Worm (Caenorhabditis elegans) whole organism, L2 larva: ENCODE data around the gene C33F10.14.
A peak's percentile ranks its signal among the peaks of the same experiment; 100 is the strongest.
"Not testable (repeated sequence)": the region's sequence is repeated elsewhere in the genome, so short reads cannot be mapped to it uniquely, and the experiment has no call there.

ENCODE experiments used
- C34F6.9 ChIP-seq: fragments of 150-350 bp; optimal IDR thresholded peaks from 2 replicates; lab custom pipeline; 2014; ENCODE audit warnings: missing biosample characterization, missing genetic modification characterization
- R02D3.7 ChIP-seq: fragments of 150-350 bp; optimal IDR thresholded peaks from 2 replicates; lab custom pipeline; 2014; ENCODE audit warnings: missing biosample characterization, missing genetic modification characterization
- Y55F3AM.14 ChIP-seq: fragments of 200-800 bp; sonication (Bioruptor generic); optimal IDR thresholded peaks from 2 replicates; lab custom pipeline; 2018; ENCODE audit warnings: mild to moderate bottlenecking, missing genetic modification characterization, missing compliant biosample characterization
- ZK546.5 ChIP-seq: sonication (generic microtip); optimal IDR thresholded peaks from 2 replicates; lab custom pipeline; 2017; ENCODE audit warnings: missing biosample characterization, missing genetic modification characterization
- alr-1 ChIP-seq: fragments of 150-350 bp; optimal IDR thresholded peaks from 2 replicates; lab custom pipeline; 2014; ENCODE audit warnings: missing biosample characterization, missing genetic modification characterization
- aly-2 ChIP-seq: fragments of 150-350 bp; optimal IDR thresholded peaks from 2 replicates; lab custom pipeline; 2014; ENCODE audit warnings: missing biosample characterization, missing genetic modification characterization
- blmp-1 ChIP-seq: sonication (generic microtip); optimal IDR thresholded peaks from 2 replicates; lab custom pipeline; 2017; ENCODE audit warnings: missing genetic modification characterization, mild to moderate bottlenecking, missing compliant biosample characterization, antibody characterized with exemption, moderate library complexity; ENCODE audit not compliant: insufficient read depth
- ceh-82 ChIP-seq: fragments of 150-350 bp; optimal IDR thresholded peaks from 2 replicates; lab custom pipeline; 2014; ENCODE audit warnings: missing biosample characterization, missing genetic modification characterization
- dmd-4 ChIP-seq: sonication (generic microtip); optimal IDR thresholded peaks from 2 replicates; lab custom pipeline; 2017; ENCODE audit warnings: missing biosample characterization, missing genetic modification characterization
- elt-1 ChIP-seq: fragments of 150-350 bp; optimal IDR thresholded peaks from 2 replicates; lab custom pipeline; 2014; ENCODE audit warnings: missing biosample characterization, missing genetic modification characterization
- fos-1 ChIP-seq: fragments of 150-350 bp; optimal IDR thresholded peaks from 2 replicates; lab custom pipeline; 2014; ENCODE audit warnings: missing biosample characterization, missing genetic modification characterization
- lin-13 ChIP-seq: fragments of 150-350 bp; optimal IDR thresholded peaks from 2 replicates; lab custom pipeline; 2014; ENCODE audit warnings: missing biosample characterization, missing genetic modification reagents, missing genetic modification characterization
- lin-39 ChIP-seq: fragments of 150-350 bp; optimal IDR thresholded peaks from 2 replicates; lab custom pipeline; 2014; ENCODE audit warnings: missing biosample characterization, missing genetic modification reagents, missing genetic modification characterization
- mab-5 ChIP-seq: fragments of 150-350 bp; optimal IDR thresholded peaks from 2 replicates; lab custom pipeline; 2014; ENCODE audit warnings: missing biosample characterization, missing genetic modification characterization
- mbf-1 ChIP-seq: sonication (generic microtip); optimal IDR thresholded peaks from 2 replicates; lab custom pipeline; 2017; ENCODE audit warnings: missing biosample characterization, missing genetic modification characterization
- mdl-1 ChIP-seq, 2 experiments: fragments of 150-350 bp in 1 of 2; sonication (generic microtip) in 1 of 2; optimal IDR thresholded peaks; 2 replicates each; lab custom pipeline; 2017; ENCODE audit warnings: missing biosample characterization in 2 of 2, missing genetic modification characterization in 2 of 2
- nhr-11 ChIP-seq: fragments of 150-350 bp; optimal IDR thresholded peaks from 2 replicates; lab custom pipeline; 2014; ENCODE audit warnings: missing biosample characterization, missing genetic modification characterization
- nhr-12 ChIP-seq: fragments of 150-350 bp; optimal IDR thresholded peaks from 2 replicates; lab custom pipeline; 2014; ENCODE audit warnings: missing biosample characterization, missing genetic modification characterization
- nhr-21 ChIP-seq: fragments of 150-350 bp; optimal IDR thresholded peaks from 2 replicates; lab custom pipeline; 2014; ENCODE audit warnings: missing biosample characterization, missing genetic modification characterization
- nhr-23 ChIP-seq: fragments of 150-350 bp; optimal IDR thresholded peaks from 2 replicates; lab custom pipeline; 2014; ENCODE audit warnings: missing biosample characterization, missing genetic modification reagents, missing genetic modification characterization
- nhr-237 ChIP-seq: fragments of 150-350 bp; optimal IDR thresholded peaks from 2 replicates; lab custom pipeline; 2014; ENCODE audit warnings: missing biosample characterization, missing genetic modification characterization
- nhr-25 ChIP-seq: fragments of 150-350 bp; sonication (generic microtip); optimal IDR thresholded peaks from 3 replicates; lab custom pipeline; 2014; ENCODE audit warnings: missing biosample characterization, missing genetic modification characterization
- nhr-6 ChIP-seq: fragments of 150-350 bp; optimal IDR thresholded peaks from 2 replicates; lab custom pipeline; 2014; ENCODE audit warnings: missing biosample characterization, missing genetic modification characterization
- nhr-77 ChIP-seq: fragments of 150-350 bp; optimal IDR thresholded peaks from 2 replicates; lab custom pipeline; 2014; ENCODE audit warnings: missing biosample characterization, missing genetic modification characterization
- sma-9 ChIP-seq, 2 experiments: fragments of 150-350 bp in 1 of 2; sonication (generic microtip) in 1 of 2; optimal IDR thresholded peaks; 2 replicates each; lab custom pipeline; 2014 to 2016; ENCODE audit warnings: missing genetic modification characterization in 2 of 2, mild to moderate bottlenecking in 1 of 2, missing biosample characterization in 1 of 2, missing compliant biosample characterization in 1 of 2, missing genetic modification reagents in 1 of 2, moderate library complexity in 1 of 2
- snpc-4 ChIP-seq: fragments of 150-350 bp; optimal IDR thresholded peaks from 2 replicates; lab custom pipeline; 2014; ENCODE audit warnings: missing biosample characterization, missing genetic modification characterization
- unc-55 ChIP-seq: fragments of 150-350 bp; sonication (generic microtip); optimal IDR thresholded peaks from 3 replicates; lab custom pipeline; 2014; ENCODE audit warnings: missing biosample characterization, missing genetic modification reagents, missing genetic modification characterization
- unc-62 ChIP-seq: fragments of 150-350 bp; optimal IDR thresholded peaks from 2 replicates; lab custom pipeline; 2014; ENCODE audit warnings: missing biosample characterization, missing genetic modification reagents, missing genetic modification characterization
- ztf-1 ChIP-seq: fragments of 200-800 bp; sonication (Bioruptor generic); conservative IDR thresholded peaks from 2 replicates; pipeline ENCODE4 v1.3.6; 2022; ENCODE audit warnings: missing genetic modification characterization, missing compliant biosample characterization

C33F10.14 gene

DNA sequence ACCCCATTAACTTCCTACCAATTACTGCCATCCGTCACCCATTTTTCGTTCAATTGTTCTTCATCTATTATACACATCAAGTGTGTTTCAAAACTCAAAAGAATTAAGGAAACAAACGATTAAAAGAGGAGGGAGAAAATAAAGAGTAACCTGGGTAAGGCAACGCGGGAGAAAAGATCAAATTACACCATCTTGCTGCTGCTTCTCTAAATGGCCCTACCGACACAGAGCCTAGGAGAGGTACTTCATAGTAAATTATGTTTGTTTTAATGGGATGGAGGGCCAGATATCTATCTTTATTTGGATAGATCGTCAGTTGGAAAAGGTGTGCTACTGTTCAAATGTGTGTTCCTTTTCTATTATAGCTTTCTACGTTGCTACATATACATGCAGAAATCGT lies 18.2 kb downstream of the C33F10.14 start:
- TF ChIP-seq ztf-1 (GFP tag; lab: Robert Waterston, UW) (no peak), aly-2 (tag; lab: Kevin White, UChicago) (no peak), lin-39 (tag; lab: Kevin White, UChicago) (no peak), sma-9 (GFP tag; optimal IDR thresholded peaks at IDR 0.05; lab: Kevin White, UChicago) (no peak), sma-9 (tag; optimal IDR thresholded peaks at IDR 0.05; lab: Kevin White, UChicago) (no peak), nhr-23 (tag; lab: Kevin White, UChicago) (no peak), nhr-6 (tag; lab: Kevin White, UChicago) (no peak)

DNA sequence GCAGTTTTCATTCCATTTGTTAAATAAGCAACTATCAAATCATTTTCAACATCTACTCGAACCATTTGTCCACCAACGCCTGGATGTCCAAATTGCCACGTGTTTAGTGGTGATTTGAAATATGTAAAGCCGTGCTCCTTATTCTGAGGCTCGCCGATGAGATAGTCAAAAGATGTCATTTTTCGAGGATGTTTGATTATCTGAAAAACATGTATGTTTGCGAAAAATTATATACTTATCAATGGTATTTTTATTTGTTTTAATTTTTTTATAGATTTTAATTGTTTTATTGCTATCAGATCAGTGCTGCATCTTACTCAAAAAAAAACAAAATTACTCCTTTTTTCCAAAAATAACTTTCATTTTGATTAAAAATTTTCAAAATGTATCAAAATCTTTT lies 21.6 kb downstream of the C33F10.14 start:
- TF ChIP-seq C34F6.9 (tag; lab: Kevin White, UChicago) (no peak), nhr-23 (tag; lab: Kevin White, UChicago) (no peak), nhr-21 (tag; lab: Kevin White, UChicago) (no peak), nhr-237 (tag; lab: Kevin White, UChicago) (no peak), ZK546.5 (no peak), nhr-77 (tag; lab: Kevin White, UChicago) (no peak), mbf-1 (no peak), mdl-1 (tag; optimal IDR thresholded peaks at IDR 0.05; lab: Kevin White, UChicago) (no peak), snpc-4 (no peak), sma-9 (GFP tag; optimal IDR thresholded peaks at IDR 0.05; lab: Kevin White, UChicago) (no peak), sma-9 (tag; optimal IDR thresholded peaks at IDR 0.05; lab: Kevin White, UChicago) (no peak), lin-13 (no peak), Y55F3AM.14 (GFP tag; lab: Kevin White, UChicago) (no peak)

DNA sequence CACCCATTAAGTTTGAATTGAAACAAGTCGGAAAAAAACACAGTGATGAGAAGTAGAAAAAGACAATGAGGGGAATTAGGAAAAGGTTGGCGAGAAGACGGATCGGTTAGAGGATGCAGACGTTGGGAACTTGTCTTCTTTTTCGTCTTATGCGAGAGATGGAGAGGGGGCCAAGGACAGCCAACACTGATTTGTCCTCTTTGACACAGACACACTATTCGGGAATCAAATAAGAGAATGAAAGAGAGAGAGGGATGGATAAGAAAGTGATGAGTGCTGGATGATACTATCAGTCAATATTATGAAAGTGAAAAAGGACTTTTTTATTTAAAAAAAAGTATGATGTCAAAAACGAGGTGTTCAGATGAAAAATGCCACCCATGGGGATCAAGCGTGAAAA lies 24.6 kb downstream of the C33F10.14 start, which contains the start of gene lact-5:
lact-5 (minus strand) TSS at position 1 of the 400 bp plus-strand sequence.
- TF ChIP-seq blmp-1 (tag; lab: Kevin White, UChicago) (peak; percentile 94), fos-1 (tag; lab: Kevin White, UChicago) (peak; percentile 37), R02D3.7 (tag; lab: Kevin White, UChicago) (no peak), sma-9 (GFP tag; optimal IDR thresholded peaks at IDR 0.05; lab: Kevin White, UChicago) (peak; percentile 18), sma-9 (tag; optimal IDR thresholded peaks at IDR 0.05; lab: Kevin White, UChicago) (no peak), Y55F3AM.14 (GFP tag; lab: Kevin White, UChicago) (no peak), ceh-82 (no peak), elt-1 (tag; lab: Kevin White, UChicago) (no peak), nhr-21 (tag; lab: Kevin White, UChicago) (peak; percentile 43), dmd-4 (no peak), nhr-25 (peak; percentile 28), nhr-77 (tag; lab: Kevin White, UChicago) (no peak), alr-1 (no peak)
- TF ChIP-seq, all 48 proteins: peak for 5

DNA sequence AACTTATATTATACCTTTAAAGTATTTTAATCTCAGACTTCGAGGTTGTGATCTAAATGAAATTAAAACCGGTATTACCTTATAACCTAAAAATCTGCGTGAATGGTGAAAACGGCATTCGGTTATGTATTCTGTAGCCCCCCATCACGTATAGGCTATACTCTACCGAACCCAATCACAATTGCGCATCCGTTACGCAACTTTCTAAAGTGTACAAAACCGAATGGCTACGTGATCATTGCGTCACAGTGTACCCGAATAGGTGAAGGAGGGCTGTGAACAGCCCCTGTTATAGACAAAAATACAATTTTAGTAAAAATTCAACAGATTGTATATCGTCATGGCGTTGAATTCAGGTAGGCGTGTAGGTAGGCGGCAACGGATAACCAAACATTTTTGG lies 25.4 kb downstream of the C33F10.14 start:
- TF ChIP-seq elt-1 (tag; lab: Kevin White, UChicago) (no peak), mbf-1 (no peak), mab-5 (tag; lab: Kevin White, UChicago) (no peak), nhr-6 (tag; lab: Kevin White, UChicago) (no peak), alr-1 (no peak), unc-55 (GFP tag; lab: Kevin White, UChicago) (no peak), nhr-12 (tag; lab: Kevin White, UChicago) (no peak), ceh-82 (no peak), dmd-4 (no peak), aly-2 (tag; lab: Kevin White, UChicago) (no peak), ZK546.5 (no peak), unc-62 (no peak), nhr-11 (no peak)

DNA sequence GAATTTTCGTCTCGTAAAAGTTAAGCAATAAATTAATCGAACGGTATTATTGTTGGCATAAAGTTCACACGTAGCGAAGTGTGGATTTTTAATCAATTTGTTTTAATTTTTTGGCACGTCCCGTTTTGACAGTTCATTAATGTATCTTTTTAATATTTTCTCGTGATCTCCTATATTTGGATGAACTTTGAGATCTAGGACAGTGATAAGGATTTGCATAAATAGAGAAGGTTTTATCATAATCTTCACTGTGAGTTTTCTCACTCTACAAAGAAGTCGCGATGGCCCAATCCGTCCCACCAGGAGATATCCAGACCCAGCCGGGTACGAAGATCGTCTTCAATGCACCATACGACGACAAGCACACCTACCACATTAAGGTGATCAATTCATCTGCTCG lies 28.0 kb downstream of the C33F10.14 start, which contains the start of the genes C33F10.8 and msp-40:
C33F10.8 (minus strand) TSS at position 101 of the 400 bp plus-strand sequence.
msp-40 (plus strand) TSS at position 282 of the 400 bp plus-strand sequence.
- TF ChIP-seq alr-1; dmd-4; lin-39 (tag; lab: Kevin White, UChicago): not testable (repeated sequence)
